Worm (Caenorhabditis elegans) whole organism, L4/young adult: ENCODE measurements around the gene F59A6.3.

ENCODE experiments used
- W03F9.2 ChIP-seq: fragments of 150-350 bp; optimal IDR thresholded peaks from 2 replicates; lab custom pipeline; 2014; ENCODE audit warnings: missing biosample characterization, missing genetic modification characterization
- dao-5 ChIP-seq: sonication (generic microtip); optimal IDR thresholded peaks from 2 replicates; lab custom pipeline; 2016; ENCODE audit warnings: missing genotype, missing genetic modification characterization, moderate library complexity, missing compliant biosample characterization
- him-1 ChIP-seq: sonication (generic microtip); optimal IDR thresholded peaks from 2 replicates; lab custom pipeline; 2016; ENCODE audit warnings: missing genotype, missing genetic modification reagents, missing genetic modification characterization, missing compliant biosample characterization

DNA sequence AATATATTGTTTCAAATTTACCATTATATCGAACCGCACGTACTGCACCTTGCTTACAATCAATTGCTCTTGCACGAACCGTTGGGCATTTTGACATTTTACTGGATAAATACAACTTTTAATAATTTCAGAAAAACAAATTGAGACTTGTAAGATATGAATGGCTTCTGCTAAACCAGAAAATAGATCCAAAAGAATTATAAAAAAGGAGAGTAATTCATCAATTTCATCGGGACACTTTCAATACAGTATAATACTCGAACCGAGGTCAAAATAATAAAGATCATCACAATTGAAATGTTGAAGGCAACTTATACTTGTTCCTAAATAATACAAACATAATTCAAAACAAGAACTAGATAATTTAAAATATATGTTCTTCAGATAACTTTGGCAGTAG, 23.5 kb downstream of the F59A6.3 start, which contains the start of gene wdr-83:
- TF ChIP-seq him-1 (no peak), W03F9.2 (tag; lab: Kevin White, UChicago) (no peak), dao-5 (tag; lab: Kevin White, UChicago) (no peak)
